Worm (Caenorhabditis elegans) whole organism, early embryonic: ENCODE data around the gene mtq-2.

ENCODE experiments used
- B0310.2 ChIP-seq: sonication (generic microtip); optimal IDR thresholded peaks from 2 replicates; lab custom pipeline; 2016; ENCODE audit warnings: mild to moderate bottlenecking, missing genetic modification characterization, missing compliant biosample characterization
- F13C5.2 ChIP-seq: sonication (generic microtip); optimal IDR thresholded peaks from 2 replicates; lab custom pipeline; 2017; ENCODE audit warnings: mild to moderate bottlenecking, missing genetic modification characterization, inconsistent platforms, missing compliant biosample characterization
- aly-1 ChIP-seq: sonication (generic microtip); optimal IDR thresholded peaks from 2 replicates; lab custom pipeline; 2016; ENCODE audit warnings: missing genetic modification characterization, missing compliant biosample characterization
- ama-1 ChIP-seq: fragments of 150-350 bp; optimal IDR thresholded peaks from 2 replicates; lab custom pipeline; 2014
- ceh-13 ChIP-seq: fragments of 200-800 bp; sonication (Bioruptor generic); optimal IDR thresholded peaks from 2 replicates; lab custom pipeline; 2018; ENCODE audit warnings: mild to moderate bottlenecking, missing genetic modification characterization, missing compliant biosample characterization
- ceh-36 ChIP-seq: sonication (generic microtip); optimal IDR thresholded peaks from 2 replicates; lab custom pipeline; 2016; ENCODE audit warnings: missing genetic modification characterization, inconsistent platforms, missing compliant biosample characterization
- ets-7 ChIP-seq: sonication (generic microtip); optimal IDR thresholded peaks from 2 replicates; lab custom pipeline; 2016; ENCODE audit warnings: missing genotype, missing genetic modification characterization, missing compliant biosample characterization
- flt-1 ChIP-seq: fragments of 200-800 bp; sonication (Bioruptor generic); IDR thresholded peaks from 2 replicates; pipeline ENCODE4 v1.3.6; 2022; ENCODE audit warnings: missing genetic modification characterization, missing compliant biosample characterization
- hmbx-1 ChIP-seq: sonication (generic microtip); optimal IDR thresholded peaks from 2 replicates; lab custom pipeline; 2016; ENCODE audit warnings: mild to moderate bottlenecking, missing genetic modification characterization, missing compliant biosample characterization
- hmg-4 ChIP-seq: fragments of 200-800 bp; sonication (Bioruptor generic); optimal IDR thresholded peaks from 2 replicates; lab custom pipeline; 2018; ENCODE audit warnings: mild to moderate bottlenecking, missing genetic modification characterization, missing compliant biosample characterization
- hnd-1 ChIP-seq: sonication (generic microtip); optimal IDR thresholded peaks from 2 replicates; lab custom pipeline; 2016; ENCODE audit warnings: missing genetic modification characterization, missing compliant biosample characterization
- pes-1 ChIP-seq: fragments of 200-800 bp; sonication (Bioruptor generic); IDR thresholded peaks from 2 replicates; pipeline ENCODE4 v1.3.6; 2022; ENCODE audit warnings: missing genetic modification reagents, missing genetic modification characterization, missing compliant biosample characterization
- scrt-1 ChIP-seq: fragments of 200-800 bp; sonication (Bioruptor generic); IDR thresholded peaks from 2 replicates; pipeline ENCODE4 v1.3.6; 2022; ENCODE audit warnings: missing genetic modification characterization, missing compliant biosample characterization
- sea-1 ChIP-seq: fragments of 200-800 bp; sonication (Bioruptor generic); conservative IDR thresholded peaks from 2 replicates; pipeline ENCODE4 v1.3.6; 2022; ENCODE audit warnings: missing genetic modification characterization, missing compliant biosample characterization
- tbx-11 ChIP-seq: fragments of 200-800 bp; sonication (Bioruptor generic); IDR thresholded peaks from 2 replicates; pipeline ENCODE4 v1.3.6; 2022; ENCODE audit warnings: missing genetic modification characterization, missing compliant biosample characterization
- tbx-37 ChIP-seq: fragments of 200-800 bp; sonication (Bioruptor generic); conservative IDR thresholded peaks from 2 replicates; pipeline ENCODE4 v1.3.6; 2022; ENCODE audit warnings: missing genetic modification reagents, missing genetic modification characterization, missing compliant biosample characterization
- tra-4 ChIP-seq: sonication (generic microtip); optimal IDR thresholded peaks from 2 replicates; lab custom pipeline; 2017; ENCODE audit warnings: missing genetic modification characterization, missing compliant biosample characterization

The mtq-2 gene

ce11 chrII:2219880-2220279 is 30.6 kb upstream of the mtq-2 start, which contains the start of gene Y59C2A.3:
TSS of gene Y59C2A.3 (minus strand) at chrII:2219921.
- no peak for TF ChIP-seq flt-1 (GFP tag; lab: Robert Waterston, UW)
- TF ChIP-seq ceh-13, result no peak
- peak; percentile 13 for TF ChIP-seq aly-1 (tag; lab: Kevin White, UChicago)
- no peak for TF ChIP-seq B0310.2 (tag; lab: Kevin White, UChicago)
- TF ChIP-seq pes-1 (GFP tag; lab: Robert Waterston, UW), result no peak
- no peak for TF ChIP-seq F13C5.2 (tag; lab: Kevin White, UChicago)
- no peak for TF ChIP-seq tbx-37 (GFP tag; lab: Robert Waterston, UW)
- no peak for TF ChIP-seq tra-4 (tag; lab: Kevin White, UChicago)
- peak; percentile 42 for TF ChIP-seq hmg-4 (GFP tag; lab: Kevin White, UChicago)

DNA sequence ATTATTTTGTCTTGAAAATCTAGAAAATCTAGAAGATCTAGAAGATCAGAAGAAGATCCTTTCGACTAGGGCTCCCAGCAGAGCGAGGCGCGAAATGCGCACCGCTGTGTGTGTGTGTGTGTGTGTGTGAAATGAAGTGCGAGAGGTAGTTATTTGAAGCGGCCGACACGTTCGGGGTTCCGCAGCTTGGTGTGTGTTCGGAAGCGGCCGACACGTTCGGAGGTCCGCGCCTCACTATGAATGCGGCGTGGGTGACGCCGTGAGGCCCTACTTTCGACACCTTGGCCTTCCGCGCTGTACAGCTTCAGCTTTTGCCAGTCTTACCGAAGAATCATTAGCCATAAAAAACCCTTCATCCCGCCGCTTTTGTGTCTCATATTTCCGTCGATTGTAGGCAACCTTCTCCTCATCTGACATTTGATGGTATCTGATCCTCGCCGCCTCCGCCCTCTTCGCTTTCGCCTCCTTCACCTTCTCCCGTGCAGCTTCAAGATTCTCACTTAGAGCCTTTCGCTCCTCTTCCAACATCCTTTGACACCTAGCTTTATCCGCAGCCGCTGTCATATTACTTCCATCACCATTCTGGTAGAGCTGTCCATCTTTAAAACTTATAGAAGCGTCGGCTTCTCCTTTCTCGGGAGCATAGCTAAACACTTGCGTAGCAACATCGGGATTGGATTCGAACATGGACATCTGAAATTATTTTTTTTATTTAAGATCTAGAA is 27.8 kb upstream of the mtq-2 start:
- TF ChIP-seq ceh-36 (tag; lab: Kevin White, UChicago) (no peak), F13C5.2 (tag; lab: Kevin White, UChicago) (no peak), ets-7 (tag; lab: Kevin White, UChicago) (no peak), tbx-37 (GFP tag; lab: Robert Waterston, UW) (no peak), flt-1 (GFP tag; lab: Robert Waterston, UW) (no peak), hmbx-1 (tag; lab: Kevin White, UChicago) (no peak), aly-1 (tag; lab: Kevin White, UChicago) (no peak), hnd-1 (no peak), tra-4 (tag; lab: Kevin White, UChicago) (no peak), pes-1 (GFP tag; lab: Robert Waterston, UW) (no peak)

DNA sequence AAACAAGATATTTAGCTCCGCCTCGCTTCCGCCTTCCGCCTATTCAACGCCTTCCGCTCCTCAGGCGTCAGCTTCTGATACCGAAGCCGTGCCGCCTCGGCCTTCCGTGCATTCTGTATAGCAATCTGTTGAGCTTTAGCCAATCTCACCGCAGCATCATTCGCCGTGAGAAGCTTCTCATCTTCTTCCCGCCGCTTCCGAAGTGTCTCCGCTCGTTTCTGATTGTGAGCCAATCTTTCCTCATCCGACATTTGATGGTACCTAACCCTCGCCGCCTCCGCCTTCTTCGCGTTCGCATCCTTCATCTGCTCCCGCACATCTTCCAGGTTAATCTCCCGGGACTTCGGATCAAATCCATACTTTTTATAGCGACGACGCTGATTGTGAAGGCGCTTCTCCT is 26.3 kb upstream of the mtq-2 start:
- TF ChIP-seq ceh-36 (tag; lab: Kevin White, UChicago) (no peak), pes-1 (GFP tag; lab: Robert Waterston, UW) (no peak), tbx-11 (no peak), ceh-13 (no peak), aly-1 (tag; lab: Kevin White, UChicago) (no peak), scrt-1 (GFP tag; lab: Robert Waterston, UW) (no peak), hmg-4 (GFP tag; lab: Kevin White, UChicago) (no peak), hmbx-1 (tag; lab: Kevin White, UChicago) (no peak), sea-1 (no peak), hnd-1 (no peak), B0310.2 (tag; lab: Kevin White, UChicago) (no peak), flt-1 (GFP tag; lab: Robert Waterston, UW) (no peak), ama-1 (lab: Kevin White, UChicago) (no peak), tbx-37 (GFP tag; lab: Robert Waterston, UW) (no peak), ets-7 (tag; lab: Kevin White, UChicago) (no peak)

- TF ChIP-seq tbx-37 (GFP tag; lab: Robert Waterston, UW), result no peak
- TF ChIP-seq tbx-11, result no peak
- TF ChIP-seq aly-1 (tag; lab: Kevin White, UChicago), result no peak
These were observed 18.6 kb upstream of the mtq-2 start, which contains the start of gene Y59C2A.1 for ce11 chrII:2207812-2208211. TSS of gene Y59C2A.1 (plus strand) at chrII:2208112.

- TF ChIP-seq aly-1 (tag; lab: Kevin White, UChicago) (no peak), scrt-1 (GFP tag; lab: Robert Waterston, UW) (no peak), hmbx-1 (tag; lab: Kevin White, UChicago) (no peak), F13C5.2 (tag; lab: Kevin White, UChicago) (no peak), pes-1 (GFP tag; lab: Robert Waterston, UW) (no peak), flt-1 (GFP tag; lab: Robert Waterston, UW) (no peak)
These were observed 16.9 kb upstream of the mtq-2 start for ce11 chrII:2206064-2206722.

DNA sequence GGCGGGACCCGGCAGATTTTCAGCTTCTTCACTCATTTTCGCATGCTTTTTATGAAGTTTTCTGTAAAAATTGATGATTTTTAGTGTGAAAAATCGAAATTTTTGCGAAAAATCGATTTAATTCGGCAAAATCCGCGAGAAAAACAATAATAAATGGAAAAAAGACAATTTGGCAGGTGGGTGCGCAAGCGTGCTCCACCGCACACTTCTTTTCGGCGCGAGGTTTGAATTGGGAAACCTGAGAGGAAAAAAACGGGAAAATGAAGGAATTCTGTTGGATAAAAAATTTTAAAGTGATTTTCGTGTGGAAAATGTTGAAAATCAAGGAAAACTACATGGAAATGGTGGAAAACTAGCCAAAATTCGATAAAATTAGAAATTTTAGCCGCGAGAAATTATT is 14.8 kb upstream of the mtq-2 start, which contains the start of gene Y59C2A.2:
Gene Y59C2A.2, minus strand, starts transcription at position 61 of the 400 bp plus-strand sequence.
- TF ChIP-seq ama-1 (lab: Kevin White, UChicago) (no peak), scrt-1 (GFP tag; lab: Robert Waterston, UW) (no peak), tbx-37 (GFP tag; lab: Robert Waterston, UW) (no peak), F13C5.2 (tag; lab: Kevin White, UChicago) (no peak), flt-1 (GFP tag; lab: Robert Waterston, UW) (no peak), tra-4 (tag; lab: Kevin White, UChicago) (no peak), hmbx-1 (tag; lab: Kevin White, UChicago) (no peak), ceh-13 (no peak), sea-1 (no peak), ceh-36 (tag; lab: Kevin White, UChicago) (no peak), ets-7 (tag; lab: Kevin White, UChicago) (no peak), hmg-4 (GFP tag; lab: Kevin White, UChicago) (no peak), aly-1 (tag; lab: Kevin White, UChicago) (no peak), B0310.2 (tag; lab: Kevin White, UChicago) (no peak), tbx-11 (no peak), hnd-1 (no peak)

ce11 chrII:2202147-2202546 is 12.9 kb upstream of the mtq-2 start:
- no peak for TF ChIP-seq scrt-1 (GFP tag; lab: Robert Waterston, UW)
- TF ChIP-seq ama-1 (lab: Kevin White, UChicago), result no peak
- TF ChIP-seq aly-1 (tag; lab: Kevin White, UChicago), result no peak
- no peak for TF ChIP-seq tbx-37 (GFP tag; lab: Robert Waterston, UW)
- TF ChIP-seq hnd-1, result no peak
- TF ChIP-seq tra-4 (tag; lab: Kevin White, UChicago), result no peak
- no peak for TF ChIP-seq ceh-36 (tag; lab: Kevin White, UChicago)
- TF ChIP-seq ets-7 (tag; lab: Kevin White, UChicago), result no peak
